Fruit fly (Drosophila melanogaster): ENCODE data around the gene lt.

Gene lt

DNA sequence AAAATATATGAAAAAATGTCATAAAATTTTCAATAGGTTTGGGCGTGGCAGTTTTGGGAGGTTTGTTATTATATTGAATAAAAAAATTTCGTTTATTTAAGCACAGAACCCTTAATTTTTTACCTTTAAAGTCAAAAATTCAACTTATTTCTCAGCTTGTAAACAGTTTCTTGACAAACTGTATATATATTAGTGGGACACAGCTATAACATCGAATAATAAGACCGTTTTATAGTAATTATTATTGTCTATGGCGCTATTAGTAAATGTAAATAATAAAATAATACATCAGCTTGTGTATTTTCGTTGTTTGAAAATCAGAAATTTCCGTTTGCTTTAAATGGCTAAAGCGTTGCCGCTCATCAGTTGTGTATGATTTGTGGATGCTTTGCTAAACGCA, at the start of gene lt:
Gene lt (plus strand): TSS at position 240 of the 400 bp plus-strand sequence.
- no peak for TF ChIP-seq CG17801 (GFP tag; optimal IDR thresholded peaks at IDR 0.05; ENCODE audit: partially characterized antibody)

DNA sequence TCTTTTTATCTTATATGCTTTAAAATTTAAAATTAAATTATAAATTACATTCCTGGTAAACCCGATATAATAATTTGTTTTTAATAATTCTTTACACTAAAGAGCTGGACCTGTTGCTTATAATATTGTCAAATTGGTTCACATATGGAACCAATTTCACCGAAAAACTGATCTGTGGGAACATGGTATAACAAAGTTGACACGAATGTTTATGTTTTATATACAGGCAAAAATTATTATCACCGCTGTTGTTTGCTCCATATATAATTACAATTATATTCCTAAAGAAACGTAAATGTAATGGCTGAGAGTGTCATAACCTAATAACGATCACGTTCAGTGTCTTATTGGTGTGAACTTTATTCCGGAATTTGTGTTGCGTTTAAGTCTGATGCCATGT, 57.0 kb downstream of the lt start, which contains the start of gene cta:
Gene cta (plus strand): TSS at position 233 of the 400 bp plus-strand sequence.
- no peak for TF ChIP-seq CG17801 (GFP tag; optimal IDR thresholded peaks at IDR 0.05; ENCODE audit: partially characterized antibody)

Data from ovary, adult (tissue).